Worm (Caenorhabditis elegans): ENCODE results near the gene gpx-2.
A peak's percentile ranks its signal among the peaks of the same experiment; 100 is the strongest.

The gpx-2 gene

DNA sequence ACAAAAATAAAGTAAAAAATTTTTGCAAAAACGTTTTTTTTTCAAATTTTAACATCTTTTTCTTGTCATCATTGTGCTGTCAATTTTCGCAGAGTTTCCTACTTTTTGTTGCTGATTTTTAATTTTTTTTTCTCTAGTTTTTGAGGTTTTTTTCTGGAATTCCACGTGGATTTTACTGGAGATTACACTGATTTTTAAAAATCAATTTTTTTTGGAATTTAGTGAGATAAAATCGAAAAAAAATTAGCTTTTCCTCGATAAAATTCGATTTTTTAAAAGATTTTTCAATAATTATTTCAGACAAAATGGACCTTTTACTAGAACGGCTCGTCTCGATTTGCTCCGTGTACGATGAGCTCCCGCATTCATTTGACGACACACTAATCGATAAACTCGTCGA, 3.1 kb downstream of the gpx-2 start, which contains the start of gene R05H10.3 (continued):
- TF ChIP-seq ekl-4 (GFP tag; IDR thresholded peaks at IDR 0.05): no peak
- no peak for TF ChIP-seq hmg-20 (GFP tag; IDR thresholded peaks at IDR 0.05)
- no peak for TF ChIP-seq repo-1 (tag; optimal IDR thresholded peaks at IDR 0.05)
- no peak for TF ChIP-seq xnd-1 (tag; optimal IDR thresholded peaks at IDR 0.05)
- no peak for TF ChIP-seq ztf-22 (GFP tag; optimal IDR thresholded peaks at IDR 0.05)

DNA sequence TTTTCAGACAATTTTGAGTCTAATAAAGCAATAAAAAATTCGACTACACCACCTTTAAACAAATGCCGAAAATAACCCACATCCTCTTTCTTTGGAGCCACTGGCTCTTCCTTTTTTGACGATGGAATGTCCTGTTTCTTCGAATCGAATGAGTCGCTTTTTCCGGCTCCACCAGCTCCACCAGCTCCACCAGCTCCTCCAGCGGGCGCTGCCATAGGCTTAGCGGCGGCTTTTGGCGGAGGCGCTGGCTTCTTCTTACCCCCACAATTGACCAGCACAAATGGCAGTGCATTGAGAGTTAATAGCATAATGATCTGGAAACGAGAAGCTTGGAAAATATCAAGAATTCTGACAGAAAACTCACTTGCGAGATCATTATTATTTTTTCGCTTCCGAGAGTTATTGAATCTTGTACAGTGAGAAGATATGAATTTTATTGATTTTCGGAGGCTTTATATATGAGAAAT, 10.2 kb downstream of the gpx-2 start, which contains the start of gene Y53F4A.2:
Y53F4A.2 (minus strand) TSS at position 417 of the 467 bp plus-strand sequence.
- TF ChIP-seq egrh-3 (GFP tag; IDR thresholded peaks at IDR 0.05) (peak; percentile 38; the same call in 1 of the 2 replicates), zfh-2 (GFP tag; conservative IDR thresholded peaks at IDR 0.05) (peak; percentile 68), rpc-1 (optimal IDR thresholded peaks at IDR 0.05) (no peak), rpc-1 (tag; optimal IDR thresholded peaks at IDR 0.05) (no peak)

ce11 chrII:14892515-14892914, 25.9 kb downstream of the gpx-2 start:
- no peak for TF ChIP-seq F23B12.7 (tag; optimal IDR thresholded peaks at IDR 0.05; ENCODE audit: insufficient read depth)
- TF ChIP-seq lin-40 (tag; optimal IDR thresholded peaks at IDR 0.05): no peak
- no peak for TF ChIP-seq cebp-2 (GFP tag; IDR thresholded peaks at IDR 0.05)
- TF ChIP-seq nhr-80 (tag; optimal IDR thresholded peaks at IDR 0.05): no peak
- no peak for TF ChIP-seq F22D6.2 (tag; optimal IDR thresholded peaks at IDR 0.05)
- no peak for TF ChIP-seq ztf-18 (tag; optimal IDR thresholded peaks at IDR 0.05)
- no peak for TF ChIP-seq tlf-1 (GFP tag; optimal IDR thresholded peaks at IDR 0.05)
- no peak for TF ChIP-seq ztf-28 (GFP tag; IDR thresholded peaks at IDR 0.05)
- no peak for TF ChIP-seq rec-8 (tag; optimal IDR thresholded peaks at IDR 0.05)
- TF ChIP-seq madf-6 (GFP tag; IDR thresholded peaks at IDR 0.05): no peak
- TF ChIP-seq lin-26 (GFP tag; IDR thresholded peaks at IDR 0.05): no peak
- TF ChIP-seq hrde-1 (tag; optimal IDR thresholded peaks at IDR 0.05; ENCODE audit: borderline replicate concordance): no peak
- TF ChIP-seq hlh-12 (tag; optimal IDR thresholded peaks at IDR 0.05): no peak
- TF ChIP-seq unc-130 (GFP tag; optimal IDR thresholded peaks at IDR 0.05): no peak
- TF ChIP-seq K12H6.12 (tag; optimal IDR thresholded peaks at IDR 0.05): no peak

ce11 chrII:14896503-14896902, 29.9 kb downstream of the gpx-2 start:
- no peak for TF ChIP-seq egl-44 (GFP tag; IDR thresholded peaks at IDR 0.05)
- TF ChIP-seq attf-3 (GFP tag; conservative IDR thresholded peaks at IDR 0.05): no peak
- TF ChIP-seq rpc-1 (optimal IDR thresholded peaks at IDR 0.05): no peak
- TF ChIP-seq rpc-1 (tag; optimal IDR thresholded peaks at IDR 0.05): no peak
- TF ChIP-seq attf-6 (GFP tag; IDR thresholded peaks at IDR 0.05): no peak
- TF ChIP-seq lin-40 (tag; optimal IDR thresholded peaks at IDR 0.05): no peak
- no peak for TF ChIP-seq snpc-1.1 (tag; optimal IDR thresholded peaks at IDR 0.05; ENCODE audit: insufficient read depth)
- no peak for TF ChIP-seq nhr-80 (tag; optimal IDR thresholded peaks at IDR 0.05)
- no peak for TF ChIP-seq lin-26 (GFP tag; IDR thresholded peaks at IDR 0.05)
- TF ChIP-seq hmg-20 (GFP tag; IDR thresholded peaks at IDR 0.05): no peak
- no peak for TF ChIP-seq bed-2 (GFP tag; IDR thresholded peaks at IDR 0.05)
- TF ChIP-seq ceh-27 (GFP tag; optimal IDR thresholded peaks at IDR 0.05): no peak
- TF ChIP-seq tbx-9 (tag; optimal IDR thresholded peaks at IDR 0.05; ENCODE audit: borderline replicate concordance): no peak

DNA sequence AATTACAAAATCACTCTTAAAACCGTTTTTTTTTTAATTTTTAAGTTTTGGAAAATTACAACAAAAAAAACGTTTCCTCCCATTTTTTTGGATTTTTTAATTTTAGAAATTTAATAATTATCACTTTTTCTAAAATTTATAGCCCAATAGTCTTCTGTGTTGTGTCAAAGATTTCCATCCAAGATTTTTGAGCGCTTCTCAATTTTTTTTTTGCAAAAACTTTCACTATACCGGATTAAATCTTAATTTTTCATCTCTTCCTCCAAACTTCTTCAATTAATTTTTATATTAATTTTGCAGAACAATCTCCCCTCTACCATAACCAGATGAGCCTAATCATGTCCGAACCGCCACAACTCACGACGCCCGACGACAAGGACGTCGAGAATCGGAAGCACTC, 35.6 kb downstream of the gpx-2 start, which contains the start of gene cog-1:
cog-1 (plus strand) TSS at position 301 of the 400 bp plus-strand sequence.
- TF ChIP-seq Y67H2A.10 (GFP tag; conservative IDR thresholded peaks at IDR 0.05) (no peak), egl-18 (GFP tag; IDR thresholded peaks at IDR 0.05) (no peak), Y95B8A.8 (GFP tag; IDR thresholded peaks at IDR 0.05) (no peak), ZK185.1 (tag; optimal IDR thresholded peaks at IDR 0.05; ENCODE audit: poor library complexity, severe bottlenecking) (no peak), rec-8 (tag; optimal IDR thresholded peaks at IDR 0.05) (no peak), madf-6 (GFP tag; IDR thresholded peaks at IDR 0.05) (no peak)
